Worm (Caenorhabditis elegans) whole organism, early embryonic: Measurements from ENCODE around the gene Y39E4B.11.

Experiments
- B0310.2 ChIP-seq: sonication (generic microtip); optimal IDR thresholded peaks from 2 replicates; lab custom pipeline; 2016; ENCODE audit warnings: mild to moderate bottlenecking, missing genetic modification characterization, missing compliant biosample characterization
- F13C5.2 ChIP-seq: sonication (generic microtip); optimal IDR thresholded peaks from 2 replicates; lab custom pipeline; 2017; ENCODE audit warnings: mild to moderate bottlenecking, missing genetic modification characterization, inconsistent platforms, missing compliant biosample characterization
- aly-1 ChIP-seq: sonication (generic microtip); optimal IDR thresholded peaks from 2 replicates; lab custom pipeline; 2016; ENCODE audit warnings: missing genetic modification characterization, missing compliant biosample characterization
- ama-1 ChIP-seq: fragments of 150-350 bp; optimal IDR thresholded peaks from 2 replicates; lab custom pipeline; 2014
- ceh-13 ChIP-seq: fragments of 200-800 bp; sonication (Bioruptor generic); optimal IDR thresholded peaks from 2 replicates; lab custom pipeline; 2018; ENCODE audit warnings: mild to moderate bottlenecking, missing genetic modification characterization, missing compliant biosample characterization
- ceh-36 ChIP-seq: sonication (generic microtip); optimal IDR thresholded peaks from 2 replicates; lab custom pipeline; 2016; ENCODE audit warnings: missing genetic modification characterization, inconsistent platforms, missing compliant biosample characterization
- ets-7 ChIP-seq: sonication (generic microtip); optimal IDR thresholded peaks from 2 replicates; lab custom pipeline; 2016; ENCODE audit warnings: missing genotype, missing genetic modification characterization, missing compliant biosample characterization
- flt-1 ChIP-seq: fragments of 200-800 bp; sonication (Bioruptor generic); IDR thresholded peaks from 2 replicates; pipeline ENCODE4 v1.3.6; 2022; ENCODE audit warnings: missing genetic modification characterization, missing compliant biosample characterization
- hmbx-1 ChIP-seq: sonication (generic microtip); optimal IDR thresholded peaks from 2 replicates; lab custom pipeline; 2016; ENCODE audit warnings: mild to moderate bottlenecking, missing genetic modification characterization, missing compliant biosample characterization
- hmg-4 ChIP-seq: fragments of 200-800 bp; sonication (Bioruptor generic); optimal IDR thresholded peaks from 2 replicates; lab custom pipeline; 2018; ENCODE audit warnings: mild to moderate bottlenecking, missing genetic modification characterization, missing compliant biosample characterization
- hnd-1 ChIP-seq: sonication (generic microtip); optimal IDR thresholded peaks from 2 replicates; lab custom pipeline; 2016; ENCODE audit warnings: missing genetic modification characterization, missing compliant biosample characterization
- pes-1 ChIP-seq: fragments of 200-800 bp; sonication (Bioruptor generic); IDR thresholded peaks from 2 replicates; pipeline ENCODE4 v1.3.6; 2022; ENCODE audit warnings: missing genetic modification reagents, missing genetic modification characterization, missing compliant biosample characterization
- scrt-1 ChIP-seq: fragments of 200-800 bp; sonication (Bioruptor generic); IDR thresholded peaks from 2 replicates; pipeline ENCODE4 v1.3.6; 2022; ENCODE audit warnings: missing genetic modification characterization, missing compliant biosample characterization
- sea-1 ChIP-seq: fragments of 200-800 bp; sonication (Bioruptor generic); conservative IDR thresholded peaks from 2 replicates; pipeline ENCODE4 v1.3.6; 2022; ENCODE audit warnings: missing genetic modification characterization, missing compliant biosample characterization
- tbx-11 ChIP-seq: fragments of 200-800 bp; sonication (Bioruptor generic); IDR thresholded peaks from 2 replicates; pipeline ENCODE4 v1.3.6; 2022; ENCODE audit warnings: missing genetic modification characterization, missing compliant biosample characterization
- tbx-37 ChIP-seq: fragments of 200-800 bp; sonication (Bioruptor generic); conservative IDR thresholded peaks from 2 replicates; pipeline ENCODE4 v1.3.6; 2022; ENCODE audit warnings: missing genetic modification reagents, missing genetic modification characterization, missing compliant biosample characterization
- tra-4 ChIP-seq: sonication (generic microtip); optimal IDR thresholded peaks from 2 replicates; lab custom pipeline; 2017; ENCODE audit warnings: missing genetic modification characterization, missing compliant biosample characterization

Y39E4B.11 gene

DNA sequence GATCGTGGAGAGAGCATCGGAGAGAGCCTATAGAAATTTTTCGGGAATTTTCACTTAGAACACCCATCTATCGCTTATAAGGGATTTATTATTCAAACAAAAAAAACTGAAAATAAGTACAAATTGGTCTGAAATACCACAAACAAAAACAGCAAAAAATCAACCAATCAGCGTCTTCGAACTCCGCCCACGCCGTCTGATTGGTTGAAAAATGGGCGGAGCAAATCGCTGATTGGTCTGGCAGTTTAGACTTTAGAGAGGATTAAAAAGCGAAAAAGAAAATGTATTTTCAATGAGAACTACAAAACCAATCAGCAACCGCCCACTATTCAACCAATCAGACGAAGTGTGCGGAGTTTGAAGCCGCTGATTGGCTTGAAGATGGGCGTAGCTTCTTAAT is 3.7 kb upstream of the Y39E4B.11 start:
- no peak for TF ChIP-seq ets-7 (tag; lab: Kevin White, UChicago)
- no peak for TF ChIP-seq hmbx-1 (tag; lab: Kevin White, UChicago)
- no peak for TF ChIP-seq F13C5.2 (tag; lab: Kevin White, UChicago)
- no peak for TF ChIP-seq pes-1 (GFP tag; lab: Robert Waterston, UW)
- TF ChIP-seq tra-4 (tag; lab: Kevin White, UChicago), result no peak
- no peak for TF ChIP-seq hmg-4 (GFP tag; lab: Kevin White, UChicago)
- no peak for TF ChIP-seq tbx-37 (GFP tag; lab: Robert Waterston, UW)
- no peak for TF ChIP-seq sea-1 (GFP tag; lab: Robert Waterston, UW)
- no peak for TF ChIP-seq ceh-36 (tag; lab: Kevin White, UChicago)
- no peak for TF ChIP-seq B0310.2 (tag; lab: Kevin White, UChicago)
- TF ChIP-seq flt-1 (GFP tag; lab: Robert Waterston, UW), result no peak
- TF ChIP-seq ama-1, result no peak
- no peak for TF ChIP-seq scrt-1

DNA sequence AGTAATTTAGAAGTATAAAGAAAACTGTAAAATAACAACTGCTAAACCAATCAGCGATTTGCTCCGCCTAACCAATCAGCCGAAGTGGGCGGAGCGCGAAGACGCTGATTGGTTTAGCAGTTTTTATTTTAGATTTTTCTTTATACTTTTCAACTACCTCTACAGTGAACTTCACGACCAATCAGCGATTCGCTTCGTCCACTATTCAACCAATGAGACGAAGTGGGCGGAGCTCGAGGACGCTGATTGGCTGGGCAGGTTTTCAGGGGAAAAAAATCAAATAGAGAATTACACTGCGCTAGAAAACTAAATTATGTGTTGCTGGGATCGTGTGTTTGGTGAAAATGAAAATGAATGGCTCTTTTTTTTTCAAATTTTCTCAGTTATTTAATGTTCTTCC is 2.9 kb upstream of the Y39E4B.11 start:
- TF ChIP-seq flt-1 (GFP tag; lab: Robert Waterston, UW), result no peak
- no peak for TF ChIP-seq tbx-11 (GFP tag; lab: Robert Waterston, UW)

- TF ChIP-seq scrt-1 (no peak), sea-1 (GFP tag; lab: Robert Waterston, UW) (no peak), aly-1 (no peak), tbx-11 (GFP tag; lab: Robert Waterston, UW) (no peak), ceh-13 (GFP tag; lab: Kevin White, UChicago) (no peak), tbx-37 (GFP tag; lab: Robert Waterston, UW) (no peak), F13C5.2 (tag; lab: Kevin White, UChicago) (no peak), hnd-1 (tag; lab: Kevin White, UChicago) (no peak), tra-4 (tag; lab: Kevin White, UChicago) (no peak), hmbx-1 (tag; lab: Kevin White, UChicago) (no peak), B0310.2 (tag; lab: Kevin White, UChicago) (no peak), flt-1 (GFP tag; lab: Robert Waterston, UW) (no peak)
Measured at ce11 chrIII:13208978-13209377, 4.2 kb downstream of the Y39E4B.11 start.

DNA sequence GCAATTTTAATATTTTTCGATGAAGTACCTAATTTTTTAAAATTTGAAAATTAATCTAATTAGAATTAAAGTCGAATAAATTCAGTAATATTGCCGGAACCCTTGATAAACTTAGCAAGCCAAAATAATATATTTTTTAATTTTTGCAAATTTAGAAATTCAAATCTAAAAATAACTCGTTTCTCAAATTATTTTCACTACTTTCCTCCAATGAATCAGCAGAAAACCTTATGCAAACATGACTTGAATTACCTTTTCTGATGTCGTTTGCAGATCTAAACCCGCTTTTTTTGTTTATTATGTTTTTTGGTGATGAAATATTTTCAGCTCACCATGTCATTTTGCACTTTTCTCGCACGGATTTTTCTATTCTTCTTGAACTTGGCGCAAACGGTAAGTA is 7.6 kb downstream of the Y39E4B.11 start, which contains the start of gene tsp-3:
Gene tsp-3 (plus strand): TSS at position 301 of the 400 bp plus-strand sequence.
- no peak for TF ChIP-seq scrt-1
- no peak for TF ChIP-seq tra-4 (tag; lab: Kevin White, UChicago)
- TF ChIP-seq ets-7 (tag; lab: Kevin White, UChicago), result no peak
- no peak for TF ChIP-seq B0310.2 (tag; lab: Kevin White, UChicago)
- TF ChIP-seq ceh-36 (tag; lab: Kevin White, UChicago), result no peak
- TF ChIP-seq ama-1, result no peak
- TF ChIP-seq ceh-13 (GFP tag; lab: Kevin White, UChicago), result no peak
- TF ChIP-seq flt-1 (GFP tag; lab: Robert Waterston, UW), result no peak
- no peak for TF ChIP-seq F13C5.2 (tag; lab: Kevin White, UChicago)
- TF ChIP-seq aly-1, result no peak
- no peak for TF ChIP-seq tbx-37 (GFP tag; lab: Robert Waterston, UW)
- no peak for TF ChIP-seq hmbx-1 (tag; lab: Kevin White, UChicago)
- TF ChIP-seq hnd-1 (tag; lab: Kevin White, UChicago), result no peak

ce11 chrIII:13213111-13213510 is 8.3 kb downstream of the Y39E4B.11 start:
- TF ChIP-seq ets-7 (tag; lab: Kevin White, UChicago), result no peak
- TF ChIP-seq tra-4 (tag; lab: Kevin White, UChicago), result no peak
- no peak for TF ChIP-seq hmbx-1 (tag; lab: Kevin White, UChicago)
- no peak for TF ChIP-seq sea-1 (GFP tag; lab: Robert Waterston, UW)
- no peak for TF ChIP-seq aly-1
- TF ChIP-seq ceh-36 (tag; lab: Kevin White, UChicago), result no peak
- TF ChIP-seq scrt-1, result no peak

DNA sequence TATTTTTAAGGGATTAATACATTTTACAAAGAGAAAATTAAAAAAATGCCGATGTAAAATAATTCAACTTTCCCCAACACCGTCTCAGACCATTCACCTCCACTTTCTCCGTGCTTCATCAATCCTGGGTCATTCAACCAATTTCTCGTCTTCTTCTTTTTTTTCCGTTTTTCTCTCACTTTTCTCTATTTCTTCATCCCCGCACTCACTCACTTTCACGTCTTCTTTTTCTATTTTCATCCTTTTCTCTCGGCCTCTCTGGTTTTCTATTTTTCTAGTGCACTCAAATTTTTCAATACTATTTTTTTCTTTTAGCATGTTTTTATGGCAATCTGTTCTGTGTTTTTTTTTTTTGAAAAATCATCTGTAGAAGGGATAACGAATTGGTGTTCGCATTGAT is 10.9 kb downstream of the Y39E4B.11 start:
- TF ChIP-seq pes-1 (GFP tag; lab: Robert Waterston, UW), result no peak

DNA sequence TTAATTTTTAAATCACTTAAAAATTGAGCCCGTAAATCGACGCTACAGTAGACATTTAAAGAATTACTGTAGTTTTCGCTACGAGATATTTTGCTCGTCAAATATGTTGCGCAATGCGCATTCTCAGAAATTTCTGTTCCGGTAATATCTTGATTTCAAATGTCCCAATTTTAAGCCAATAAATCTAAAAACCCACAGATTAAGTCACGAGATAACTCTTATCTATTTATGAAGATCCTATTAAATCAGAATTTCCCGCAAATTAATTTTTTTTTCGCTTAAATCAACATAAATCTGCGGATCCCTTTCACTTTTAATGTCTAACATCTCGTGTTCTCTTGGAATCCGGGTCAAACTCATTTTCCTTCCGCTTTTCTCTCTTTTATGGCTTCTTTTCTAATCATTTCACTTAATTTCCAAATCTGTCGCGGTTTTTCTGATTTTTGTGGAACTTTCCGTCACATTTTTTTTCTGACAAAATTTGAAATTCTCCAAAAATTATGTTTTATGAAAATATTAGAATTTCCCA is 11.8 kb downstream of the Y39E4B.11 start:
- TF ChIP-seq ets-7 (tag; lab: Kevin White, UChicago) (no peak), hmbx-1 (tag; lab: Kevin White, UChicago) (no peak), aly-1 (no peak), sea-1 (GFP tag; lab: Robert Waterston, UW) (no peak), hnd-1 (tag; lab: Kevin White, UChicago) (no peak), ama-1 (no peak)

- TF ChIP-seq flt-1 (GFP tag; lab: Robert Waterston, UW), result no peak
- TF ChIP-seq hnd-1 (tag; lab: Kevin White, UChicago), result no peak
- TF ChIP-seq ceh-36 (tag; lab: Kevin White, UChicago), result no peak
- TF ChIP-seq ceh-13 (GFP tag; lab: Kevin White, UChicago), result no peak
- TF ChIP-seq scrt-1, result no peak
- TF ChIP-seq tra-4 (tag; lab: Kevin White, UChicago), result no peak
- TF ChIP-seq hmg-4 (GFP tag; lab: Kevin White, UChicago), result no peak
- TF ChIP-seq F13C5.2 (tag; lab: Kevin White, UChicago), result no peak
- TF ChIP-seq pes-1 (GFP tag; lab: Robert Waterston, UW), result no peak
- no peak for TF ChIP-seq tbx-11 (GFP tag; lab: Robert Waterston, UW)
Measured at ce11 chrIII:13222772-13223171, 18.0 kb downstream of the Y39E4B.11 start, which contains the start of gene Y43F4A.1. Gene Y43F4A.1, plus strand, starts transcription at chrIII:13223072.
